Fruit fly (Drosophila melanogaster) whole organism, prepupa: ENCODE measurements around the gene CG9095.
A peak's percentile ranks its signal among the peaks of the same experiment; 100 is the strongest.

ENCODE experiments used
- Blimp-1 ChIP-seq: fragments of 200-800 bp; sonication (Bioruptor generic); optimal IDR thresholded peaks from 3 replicates; lab custom pipeline; 2017; ENCODE audit warnings: missing biosample characterization, missing genetic modification characterization, mild to moderate bottlenecking, moderate library complexity, missing genetic modification reagents
- CG10631 ChIP-seq: fragments of 200-800 bp; sonication (Bioruptor generic); optimal IDR thresholded peaks from 2 replicates; lab custom pipeline; 2016; ENCODE audit warnings: missing biosample characterization, missing genetic modification characterization
- CG10669 ChIP-seq: fragments of 200-800 bp; sonication (Bioruptor generic); optimal IDR thresholded peaks from 3 replicates; lab custom pipeline; 2018; ENCODE audit warnings: missing biosample characterization, mild to moderate bottlenecking, missing genetic modification characterization, moderate library complexity
- CG11294 ChIP-seq: fragments of 200-800 bp; sonication (Bioruptor generic); IDR thresholded peaks from 2 replicates; pipeline ENCODE4 v1.3.6; 2022; ENCODE audit warnings: missing biosample characterization, missing genetic modification characterization
- CG11762 ChIP-seq: fragments of 200-800 bp; sonication (Bioruptor generic); optimal IDR thresholded peaks from 3 replicates; lab custom pipeline; 2016; ENCODE audit warnings: missing biosample characterization, missing genetic modification characterization; ENCODE audit not compliant: insufficient read depth
- CG11902 ChIP-seq: fragments of 200-800 bp; sonication (Bioruptor generic); optimal IDR thresholded peaks from 3 replicates; lab custom pipeline; 2016; ENCODE audit warnings: missing biosample characterization, missing genetic modification characterization
- CG15336 ChIP-seq: fragments of 200-800 bp; sonication (Bioruptor generic); IDR thresholded peaks from 2 replicates; pipeline ENCODE4 v1.3.6; 2022; ENCODE audit warnings: missing biosample characterization, missing genetic modification characterization
- CG1621 ChIP-seq: fragments of 200-800 bp; sonication (Bioruptor generic); optimal IDR thresholded peaks from 3 replicates; lab custom pipeline; 2018; ENCODE audit warnings: missing biosample characterization, mild to moderate bottlenecking, missing genetic modification characterization
- CG16779 ChIP-seq: fragments of 200-800 bp; sonication (Bioruptor generic); optimal IDR thresholded peaks from 3 replicates; lab custom pipeline; 2017; ENCODE audit warnings: missing biosample characterization, mild to moderate bottlenecking, missing genetic modification characterization
- CG3032 ChIP-seq: fragments of 200-800 bp; optimal IDR thresholded peaks from 2 replicates; lab custom pipeline; 2019; ENCODE audit warnings: missing biosample characterization, mild to moderate bottlenecking, missing genetic modification characterization, moderate library complexity
- CG31627 ChIP-seq: fragments of 200-800 bp; sonication (Bioruptor generic); optimal IDR thresholded peaks from 3 replicates; lab custom pipeline; 2016; ENCODE audit warnings: missing biosample characterization, missing genetic modification characterization
- CG32006 ChIP-seq: fragments of 200-800 bp; sonication (Bioruptor generic); optimal IDR thresholded peaks from 3 replicates; lab custom pipeline; 2017; ENCODE audit warnings: missing biosample characterization, mild to moderate bottlenecking, missing genetic modification characterization
- CG3919 ChIP-seq: fragments of 200-800 bp; sonication (Bioruptor generic); optimal IDR thresholded peaks from 3 replicates; lab custom pipeline; 2016; ENCODE audit warnings: missing biosample characterization, missing genetic modification characterization
- CG6276 ChIP-seq: fragments of 200-800 bp; sonication (Bioruptor generic); optimal IDR thresholded peaks from 2 replicates; lab custom pipeline; 2017; ENCODE audit warnings: missing biosample characterization, mild to moderate bottlenecking, missing genetic modification characterization
- CG6792 ChIP-seq: fragments of 200-800 bp; sonication (Bioruptor generic); optimal IDR thresholded peaks from 3 replicates; lab custom pipeline; 2016; ENCODE audit warnings: missing biosample characterization, missing genetic modification characterization
- CG6854 ChIP-seq: fragments of 200-800 bp; sonication (Bioruptor generic); optimal IDR thresholded peaks from 2 replicates; lab custom pipeline; 2017; ENCODE audit warnings: missing biosample characterization, mild to moderate bottlenecking, missing genetic modification characterization
- CG8319 ChIP-seq: fragments of 200-800 bp; sonication (Bioruptor generic); optimal IDR thresholded peaks from 3 replicates; lab custom pipeline; 2016; ENCODE audit warnings: missing biosample characterization, missing genetic modification characterization
- CG9139 ChIP-seq: fragments of 200-800 bp; sonication (Bioruptor generic); optimal IDR thresholded peaks from 3 replicates; lab custom pipeline; 2017; ENCODE audit warnings: missing biosample characterization, mild to moderate bottlenecking, missing genetic modification characterization
- Eip75B ChIP-seq: fragments of 200-800 bp; sonication (Bioruptor generic); optimal IDR thresholded peaks from 3 replicates; lab custom pipeline; 2016; ENCODE audit warnings: missing biosample characterization, missing genetic modification characterization
- Eip78C ChIP-seq: fragments of 200-800 bp; sonication (Bioruptor generic); peaks from one replicate; lab custom pipeline; 2016; ENCODE audit warnings: missing biosample characterization, missing genetic modification characterization
- Eip93F ChIP-seq: fragments of 200-800 bp; sonication (Bioruptor generic); optimal IDR thresholded peaks from 2 replicates; lab custom pipeline; 2016; ENCODE audit warnings: missing biosample characterization, mild to moderate bottlenecking, missing genetic modification characterization
- Ets21C ChIP-seq: fragments of 200-800 bp; sonication (Bioruptor generic); optimal IDR thresholded peaks from 3 replicates; lab custom pipeline; 2016; ENCODE audit warnings: missing biosample characterization, missing genetic modification characterization
- Gug ChIP-seq: fragments of 200-800 bp; sonication (Bioruptor generic); IDR thresholded peaks from 2 replicates; pipeline ENCODE4 v1.3.6; 2022; ENCODE audit warnings: missing biosample characterization, missing genetic modification characterization
- Hr38 ChIP-seq: sonication (Bioruptor generic); optimal IDR thresholded peaks from 2 replicates; lab custom pipeline; 2016; ENCODE audit warnings: missing biosample characterization, missing genetic modification characterization
- Hr39 ChIP-seq: fragments of 200-800 bp; sonication (Bioruptor generic); optimal IDR thresholded peaks from 2 replicates; lab custom pipeline; 2016; ENCODE audit warnings: missing biosample characterization, missing genetic modification characterization
- Met ChIP-seq: fragments of 200-800 bp; sonication (Bioruptor generic); optimal IDR thresholded peaks from 3 replicates; lab custom pipeline; 2016; ENCODE audit warnings: missing biosample characterization, missing genetic modification characterization
- OdsH ChIP-seq: fragments of 200-800 bp; sonication (Bioruptor generic); optimal IDR thresholded peaks from 3 replicates; lab custom pipeline; 2016; ENCODE audit warnings: missing biosample characterization, missing genetic modification characterization
- Smox ChIP-seq: fragments of 200-800 bp; sonication (Bioruptor generic); optimal IDR thresholded peaks from 3 replicates; lab custom pipeline; 2016; ENCODE audit warnings: missing biosample characterization, missing genetic modification characterization
- Sox102F ChIP-seq: fragments of 200-800 bp; sonication (Bioruptor generic); optimal IDR thresholded peaks from 2 replicates; lab custom pipeline; 2016; ENCODE audit warnings: missing biosample characterization, mild to moderate bottlenecking, missing genetic modification characterization
- Sox15 ChIP-seq: fragments of 200-800 bp; sonication (Bioruptor generic); optimal IDR thresholded peaks from 3 replicates; lab custom pipeline; 2016; ENCODE audit warnings: missing biosample characterization, missing genetic modification characterization
- achi ChIP-seq: fragments of 200-800 bp; sonication (Bioruptor generic); optimal IDR thresholded peaks from 3 replicates; lab custom pipeline; 2016; ENCODE audit warnings: missing biosample characterization, missing genetic modification characterization
- acj6 ChIP-seq: fragments of 200-800 bp; sonication (Bioruptor generic); optimal IDR thresholded peaks from 3 replicates; lab custom pipeline; 2016; ENCODE audit warnings: missing biosample characterization, missing genetic modification characterization
- dsx ChIP-seq: fragments of 200-800 bp; optimal IDR thresholded peaks from 3 replicates; lab custom pipeline; 2019; ENCODE audit warnings: missing biosample characterization, mild to moderate bottlenecking, missing genetic modification characterization, moderate library complexity; ENCODE audit not compliant: poor library complexity, severe bottlenecking
- lz ChIP-seq: fragments of 200-800 bp; sonication (Bioruptor generic); optimal IDR thresholded peaks from 3 replicates; lab custom pipeline; 2016; ENCODE audit warnings: missing biosample characterization, missing genetic modification characterization
- net ChIP-seq: fragments of 200-800 bp; sonication (Bioruptor generic); optimal IDR thresholded peaks from 3 replicates; lab custom pipeline; 2016; ENCODE audit warnings: missing biosample characterization, missing genetic modification characterization
- salr ChIP-seq, 2 experiments: fragments of 200-800 bp; sonication (Bioruptor generic); optimal IDR thresholded peaks; 3 replicates each; lab custom pipeline; 2016 to 2018; ENCODE audit warnings: missing biosample characterization in 2 of 2, missing genetic modification characterization in 2 of 2, mild to moderate bottlenecking in 1 of 2
- spab ChIP-seq: fragments of 200-800 bp; sonication (Bioruptor generic); optimal IDR thresholded peaks from 2 replicates; lab custom pipeline; 2017; ENCODE audit warnings: missing biosample characterization, mild to moderate bottlenecking, missing genetic modification characterization, missing genetic modification reagents
- svp ChIP-seq: fragments of 200-800 bp; sonication (Bioruptor generic); peaks from one replicate; lab custom pipeline; 2016; ENCODE audit warnings: missing biosample characterization, missing genetic modification characterization
- topi ChIP-seq: fragments of 200-800 bp; sonication (Bioruptor generic); optimal IDR thresholded peaks from 3 replicates; lab custom pipeline; 2016; ENCODE audit warnings: missing biosample characterization, missing genetic modification characterization

CG9095 gene

dm6 chrX:15090371-15090770 lies 72.7 kb downstream of the CG9095 start:
- TF ChIP-seq CG15336: no peak
- peak; percentile 21 for TF ChIP-seq CG32006 (GFP tag; lab: Kevin White, UChicago)
- TF ChIP-seq dsx (GFP tag; lab: Kevin White, UChicago): no peak
- no peak for TF ChIP-seq CG11294 (GFP tag; lab: Robert Waterston, UW)
- TF ChIP-seq achi: no peak
- no peak for TF ChIP-seq OdsH (GFP tag; lab: Kevin White, UChicago)
- TF ChIP-seq CG3032: no peak
- TF ChIP-seq CG16779 (tag; lab: Kevin White, UChicago): no peak
- TF ChIP-seq CG8319 (GFP tag; lab: Kevin White, UChicago): no peak
- TF ChIP-seq CG9139: no peak
- TF ChIP-seq Blimp-1 (GFP tag; lab: Kevin White, UChicago): no peak
- TF ChIP-seq lz (GFP tag; lab: Kevin White, UChicago): peak; percentile 4
- TF ChIP-seq CG6854 (GFP tag; lab: Kevin White, UChicago): no peak
- TF ChIP-seq Hr39 (GFP tag; lab: Kevin White, UChicago): peak; percentile 7
- no peak for TF ChIP-seq CG11762 (GFP tag; lab: Kevin White, UChicago)
- no peak for TF ChIP-seq CG3919 (GFP tag; lab: Kevin White, UChicago)
- peak; percentile 68 for TF ChIP-seq svp (GFP tag; lab: Kevin White, UChicago)
- peak; percentile 10 for TF ChIP-seq topi
- no peak for TF ChIP-seq CG6792
- TF ChIP-seq Met (GFP tag; lab: Kevin White, UChicago): peak; percentile 3
- TF ChIP-seq Ets21C (GFP tag; lab: Kevin White, UChicago): no peak
- TF ChIP-seq Smox: no peak
- peak; percentile 8 for TF ChIP-seq Eip75B
- no peak for TF ChIP-seq CG11902 (GFP tag; lab: Kevin White, UChicago)
- peak; percentile 13 for TF ChIP-seq CG31627 (GFP tag; lab: Kevin White, UChicago)
- peak; percentile 34 for TF ChIP-seq Eip78C
- no peak for TF ChIP-seq salr (GFP tag; optimal IDR thresholded peaks at IDR 0.05; lab: Kevin White, UChicago)
- TF ChIP-seq CG1621: no peak
- no peak for TF ChIP-seq Hr38 (GFP tag; lab: Kevin White, UChicago)
- TF ChIP-seq Eip93F: no peak
- TF ChIP-seq Sox102F: no peak
- TF ChIP-seq CG10669: peak; percentile 14
- peak; percentile 6 for TF ChIP-seq acj6 (GFP tag; lab: Kevin White, UChicago)
- no peak for TF ChIP-seq CG6276 (GFP tag; lab: Kevin White, UChicago)
- no peak for TF ChIP-seq Gug (GFP tag; lab: Robert Waterston, UW)
- no peak for TF ChIP-seq spab
- no peak for TF ChIP-seq net
- no peak for TF ChIP-seq CG10631
- TF ChIP-seq Sox15 (GFP tag; lab: Kevin White, UChicago): no peak
